Worm (Caenorhabditis elegans): ENCODE results near the gene W01B6.6.

- TF ChIP-seq tab-1 (GFP tag; IDR thresholded peaks at IDR 0.05) (no peak), med-1 (GFP tag; optimal IDR thresholded peaks at IDR 0.05; ENCODE audit: insufficient read depth) (no peak), flt-1 (GFP tag; IDR thresholded peaks at IDR 0.05) (no peak), ref-1 (GFP tag; conservative IDR thresholded peaks at IDR 0.05) (no peak), ztf-23 (GFP tag; IDR thresholded peaks at IDR 0.05) (no peak), ztf-29 (GFP tag; IDR thresholded peaks at IDR 0.05) (no peak), T22C8.4 (GFP tag; IDR thresholded peaks at IDR 0.05) (no peak), klf-2 (GFP tag; conservative IDR thresholded peaks at IDR 0.05) (no peak), cog-1 (tag; optimal IDR thresholded peaks at IDR 0.05) (no peak)
Measured at ce11 chrIV:10067541-10067940, 13.4 kb upstream of the W01B6.6 start, which contains the start of gene cwn-2.

Data from whole organism, midembryonic.